Fruit fly (Drosophila melanogaster): ENCODE measurements around the gene CG14626.

The CG14626 gene

dm6 chrX:1172756-1173422 lies 11.7 kb upstream of the CG14626 start (continued):
- TF ChIP-seq maf-S (GFP tag; optimal IDR thresholded peaks at IDR 0.05) (no peak), CTCF (GFP tag; optimal IDR thresholded peaks at IDR 0.05) (no peak), emc (GFP tag; optimal IDR thresholded peaks at IDR 0.05) (no peak), lola (GFP tag; optimal IDR thresholded peaks at IDR 0.05) (no peak), CG4820 (GFP tag; optimal IDR thresholded peaks at IDR 0.05) (no peak), ap (GFP tag; IDR thresholded peaks at IDR 0.05) (no peak), CG8924 (tag; optimal IDR thresholded peaks at IDR 0.05) (no peak), CG8281 (tag; optimal IDR thresholded peaks at IDR 0.05) (no peak), CG2678 (tag; optimal IDR thresholded peaks at IDR 0.05) (peak; percentile 1), CG15514 (GFP tag; optimal IDR thresholded peaks at IDR 0.05) (no peak), Bdp1 (GFP tag; optimal IDR thresholded peaks at IDR 0.05) (no peak), CG11093 (GFP tag; IDR thresholded peaks at IDR 0.05) (no peak), CG34376 (GFP tag; optimal IDR thresholded peaks at IDR 0.05) (peak; percentile 66), sqz (GFP tag; optimal IDR thresholded peaks at IDR 0.05) (no peak), Hand (GFP tag; optimal IDR thresholded peaks at IDR 0.05) (no peak), CG12236 (GFP tag; optimal IDR thresholded peaks at IDR 0.05) (no peak), trem (tag; optimal IDR thresholded peaks at IDR 0.05) (no peak), ab (GFP tag; optimal IDR thresholded peaks at IDR 0.05) (no peak), Nf-YC (tag; optimal IDR thresholded peaks at IDR 0.05) (no peak), gcm2 (GFP tag; optimal IDR thresholded peaks at IDR 0.05) (no peak), mirr (GFP tag; optimal IDR thresholded peaks at IDR 0.05) (peak; percentile 88), tna (GFP tag; IDR thresholded peaks at IDR 0.05; ENCODE audit: partially characterized antibody) (no peak), CG18599 (GFP tag; optimal IDR thresholded peaks at IDR 0.05) (peak; percentile 5), CG30431 (GFP tag; optimal IDR thresholded peaks at IDR 0.05) (no peak), chinmo (GFP tag; IDR thresholded peaks at IDR 0.05; ENCODE audit: partially characterized antibody) (0 out of 4 replicates have a peak, but pooled peaks have one; percentile 30), Ada2b (GFP tag; IDR thresholded peaks at IDR 0.05) (no peak), CG3281 (GFP tag; optimal IDR thresholded peaks at IDR 0.05) (no peak), CG43689 (GFP tag; IDR thresholded peaks at IDR 0.05) (no peak), CG6854 (GFP tag; optimal IDR thresholded peaks at IDR 0.05) (no peak)

dm6 chrX:1173564-1173963 lies 11.0 kb upstream of the CG14626 start:
- TF ChIP-seq emc (GFP tag; optimal IDR thresholded peaks at IDR 0.05) (no peak), lab (GFP tag; optimal IDR thresholded peaks at IDR 0.05) (peak; percentile 63), CG34376 (GFP tag; optimal IDR thresholded peaks at IDR 0.05) (no peak)

dm6 chrX:1175993-1176392 lies 8.6 kb upstream of the CG14626 start, which contains the start of gene CG11384:
TSS of gene CG11384 (minus strand) at chrX:1176035.
- TF ChIP-seq CG11456 (GFP tag; IDR thresholded peaks at IDR 0.05) (no peak), Dek (tag; optimal IDR thresholded peaks at IDR 0.05) (no peak), unpg (GFP tag; optimal IDR thresholded peaks at IDR 0.05) (no peak), mirr (GFP tag; optimal IDR thresholded peaks at IDR 0.05) (peak; percentile 27), emc (GFP tag; optimal IDR thresholded peaks at IDR 0.05) (no peak), sd (tag; optimal IDR thresholded peaks at IDR 0.05) (peak; percentile 75), exex (tag; optimal IDR thresholded peaks at IDR 0.05) (peak; percentile 90), sug (tag; optimal IDR thresholded peaks at IDR 0.05) (peak; percentile 47), CG34376 (GFP tag; optimal IDR thresholded peaks at IDR 0.05) (peak; percentile 47)

Data from whole organism, embryonic.